Fruit fly (Drosophila melanogaster): ENCODE measurements around the gene cm.

The cm gene

dm6 chrX:6996965-6997652 is 13.8 kb downstream of the cm start (continued):
- TF ChIP-seq CG6654 (GFP tag; optimal IDR thresholded peaks at IDR 0.05): no peak
- peak; percentile 47 for TF ChIP-seq sqz (GFP tag; optimal IDR thresholded peaks at IDR 0.05)
- TF ChIP-seq twi (tag; optimal IDR thresholded peaks at IDR 0.05): peak; percentile 19
- no peak for TF ChIP-seq CG12659 (GFP tag; optimal IDR thresholded peaks at IDR 0.05)
- TF ChIP-seq CG1024 (GFP tag; IDR thresholded peaks at IDR 0.05): no peak
- TF ChIP-seq vvl (GFP tag; IDR thresholded peaks at IDR 0.05): no peak
- TF ChIP-seq cwo (GFP tag; optimal IDR thresholded peaks at IDR 0.05): peak; percentile 15
- no peak for TF ChIP-seq CHES-1-like (GFP tag; optimal IDR thresholded peaks at IDR 0.05)
- peak; percentile 66 for TF ChIP-seq kah (GFP tag; optimal IDR thresholded peaks at IDR 0.05)
- no peak for TF ChIP-seq wor (GFP tag; IDR thresholded peaks at IDR 0.05)
- peak; percentile 51 for TF ChIP-seq ash1 (GFP tag; optimal IDR thresholded peaks at IDR 0.05)
- TF ChIP-seq Ptx1 (GFP tag; IDR thresholded peaks at IDR 0.05): no peak
- no peak for TF ChIP-seq ERR (GFP tag; optimal IDR thresholded peaks at IDR 0.05)
- no peak for TF ChIP-seq CG3847 (GFP tag; IDR thresholded peaks at IDR 0.05)
- TF ChIP-seq exex (tag; optimal IDR thresholded peaks at IDR 0.05): peak; percentile 97
- TF ChIP-seq sug (tag; optimal IDR thresholded peaks at IDR 0.05): peak; percentile 88
- TF ChIP-seq ara (GFP tag; IDR thresholded peaks at IDR 0.05): no peak
- TF ChIP-seq B-H2 (GFP tag; optimal IDR thresholded peaks at IDR 0.05): peak; percentile 10
- TF ChIP-seq CG1529 (GFP tag; optimal IDR thresholded peaks at IDR 0.05): no peak
- TF ChIP-seq nerfin-2 (GFP tag; IDR thresholded peaks at IDR 0.05; ENCODE audit: partially characterized antibody): no peak
- peak; percentile 83 for TF ChIP-seq CG17385 (GFP tag; optimal IDR thresholded peaks at IDR 0.05)
- peak; percentile 68 for TF ChIP-seq kni (GFP tag; optimal IDR thresholded peaks at IDR 0.05)
- no peak for TF ChIP-seq Usf (GFP tag; optimal IDR thresholded peaks at IDR 0.05)
- TF ChIP-seq ham (GFP tag; IDR thresholded peaks at IDR 0.05): no peak
- TF ChIP-seq grn (GFP tag; optimal IDR thresholded peaks at IDR 0.05): peak; percentile 99
- TF ChIP-seq vfl (GFP tag; optimal IDR thresholded peaks at IDR 0.05): peak; percentile 5
- peak; percentile 75 for TF ChIP-seq pfk (GFP tag; optimal IDR thresholded peaks at IDR 0.05)
- TF ChIP-seq ap (GFP tag; IDR thresholded peaks at IDR 0.05): no peak
- no peak for TF ChIP-seq CG15073 (GFP tag; optimal IDR thresholded peaks at IDR 0.05)
- no peak for TF ChIP-seq tap (tag; optimal IDR thresholded peaks at IDR 0.05)
- TF ChIP-seq jing (GFP tag; optimal IDR thresholded peaks at IDR 0.05): no peak
- TF ChIP-seq CG7357 (GFP tag; IDR thresholded peaks at IDR 0.05): no peak
- peak; percentile 70 for TF ChIP-seq Deaf1 (tag; optimal IDR thresholded peaks at IDR 0.05)
- TF ChIP-seq CG10543 (GFP tag; optimal IDR thresholded peaks at IDR 0.05): peak; percentile 44
- peak; percentile 53 to 59 for TF ChIP-seq Trl (optimal IDR thresholded peaks at IDR 0.05)
- TF ChIP-seq Trl (GFP tag; optimal IDR thresholded peaks at IDR 0.05): no peak
- TF ChIP-seq gro (GFP tag; optimal IDR thresholded peaks at IDR 0.05): peak; percentile 0
- 0 out of 3 replicates have a peak, but pooled peaks have one; percentile 19 for TF ChIP-seq CG2199 (GFP tag; IDR thresholded peaks at IDR 0.05)
- no peak for TF ChIP-seq CkIIα-i1 (GFP tag; IDR thresholded peaks at IDR 0.05)
- TF ChIP-seq ftz-f1 (GFP tag; optimal IDR thresholded peaks at IDR 0.05): peak; percentile 48
- no peak for TF ChIP-seq ttk (GFP tag; IDR thresholded peaks at IDR 0.05)
- no peak for TF ChIP-seq CG4617 (GFP tag; optimal IDR thresholded peaks at IDR 0.05; ENCODE audit: borderline replicate concordance)
- peak; percentile 4 for TF ChIP-seq CG8290 (GFP tag; optimal IDR thresholded peaks at IDR 0.05)
- TF ChIP-seq CG8290 (tag; optimal IDR thresholded peaks at IDR 0.05): peak in 1 of 2 experiments; percentile 44
